Fruit fly (Drosophila melanogaster) whole organism, embryonic: Measurements from ENCODE around the gene Cul5.

ENCODE experiments used
- Adf1 ChIP-seq: fragments of 200-800 bp; sonication (Bioruptor generic); IDR thresholded peaks from 2 replicates; pipeline ENCODE4 v1.3.6; 2022; ENCODE audit warnings: missing biosample characterization, missing genetic modification characterization
- CG10321 ChIP-seq: fragments of 200-800 bp; sonication (Bioruptor generic); IDR thresholded peaks from 2 replicates; pipeline ENCODE4 v1.3.6; 2022; ENCODE audit warnings: missing biosample characterization, missing genetic modification characterization
- CG10462 ChIP-seq: fragments of 200-800 bp; sonication (Bioruptor generic); optimal IDR thresholded peaks from 2 replicates; lab custom pipeline; 2016; ENCODE audit warnings: missing biosample characterization, missing genetic modification characterization
- CG11085 ChIP-seq: fragments of 200-800 bp; sonication (Bioruptor generic); IDR thresholded peaks from 2 replicates; pipeline ENCODE4 v1.3.6; 2022; ENCODE audit warnings: missing biosample characterization, missing genetic modification characterization
- CG12155 ChIP-seq: fragments of 200-800 bp; sonication (Bioruptor generic); optimal IDR thresholded peaks from 3 replicates; lab custom pipeline; 2016; ENCODE audit warnings: missing biosample characterization, missing genetic modification characterization
- CG13624 ChIP-seq: fragments of 200-800 bp; sonication (Bioruptor generic); optimal IDR thresholded peaks from 2 replicates; lab custom pipeline; 2016; ENCODE audit warnings: missing biosample characterization, missing genetic modification characterization
- CG14014 ChIP-seq: fragments of 200-800 bp; sonication (Bioruptor generic); IDR thresholded peaks from 2 replicates; pipeline ENCODE4 v1.3.6; 2022; ENCODE audit warnings: missing biosample characterization, missing genetic modification characterization
- CG1602 ChIP-seq: fragments of 200-800 bp; sonication (Bioruptor generic); optimal IDR thresholded peaks from 3 replicates; lab custom pipeline; 2016; ENCODE audit warnings: missing biosample characterization, missing genetic modification characterization
- CG16815 ChIP-seq: fragments of 200-800 bp; sonication (Bioruptor generic); optimal IDR thresholded peaks from 3 replicates; lab custom pipeline; 2017; ENCODE audit warnings: missing biosample characterization, mild to moderate bottlenecking, missing genetic modification characterization
- CG2202 ChIP-seq: fragments of 200-800 bp; sonication (Bioruptor generic); optimal IDR thresholded peaks from 2 replicates; lab custom pipeline; 2018; ENCODE audit warnings: missing biosample characterization, mild to moderate bottlenecking, missing genetic modification characterization
- CG2712 ChIP-seq: fragments of 200-800 bp; optimal IDR thresholded peaks from 3 replicates; lab custom pipeline; 2019; ENCODE audit warnings: missing biosample characterization, mild to moderate bottlenecking, missing genetic modification characterization, moderate library complexity
- CG6272 ChIP-seq: fragments of 200-800 bp; sonication (Bioruptor generic); IDR thresholded peaks from 2 replicates; pipeline ENCODE4 v1.3.6; 2022; ENCODE audit warnings: missing biosample characterization, missing genetic modification characterization
- CG7839 ChIP-seq: fragments of 200-800 bp; sonication (Bioruptor generic); optimal IDR thresholded peaks from 3 replicates; lab custom pipeline; 2018; ENCODE audit warnings: missing biosample characterization, mild to moderate bottlenecking, missing genetic modification characterization, moderate library complexity
- GATAe ChIP-seq: fragments of 200-800 bp; sonication (Bioruptor generic); conservative IDR thresholded peaks from 2 replicates; pipeline ENCODE4 v1.3.6; 2022; ENCODE audit warnings: missing biosample characterization, missing genetic modification characterization
- Meics ChIP-seq: fragments of 200-800 bp; sonication (Bioruptor generic); optimal IDR thresholded peaks from 2 replicates; lab custom pipeline; 2017; ENCODE audit warnings: missing biosample characterization, mild to moderate bottlenecking, missing genetic modification characterization
- NfI ChIP-seq: fragments of 200-800 bp; sonication (Bioruptor generic); optimal IDR thresholded peaks from 3 replicates; lab custom pipeline; 2018; ENCODE audit warnings: missing biosample characterization, mild to moderate bottlenecking, missing genetic modification characterization, moderate library complexity
- Oaz ChIP-seq: fragments of 200-800 bp; sonication (Bioruptor generic); IDR thresholded peaks from 2 replicates; pipeline ENCODE4 v1.3.6; 2022; ENCODE audit warnings: missing biosample characterization, missing genetic modification characterization
- Oli ChIP-seq: fragments of 200-800 bp; sonication (Bioruptor generic); optimal IDR thresholded peaks from 2 replicates; lab custom pipeline; 2018; ENCODE audit warnings: missing biosample characterization, mild to moderate bottlenecking, missing genetic modification characterization, moderate library complexity
- Opbp ChIP-seq: fragments of 200-800 bp; sonication (Bioruptor generic); IDR thresholded peaks from 3 replicates; pipeline ENCODE4 v1.3.6; 2022; ENCODE audit warnings: missing biosample characterization, missing genetic modification characterization; ENCODE audit not compliant: partially characterized antibody
- chif ChIP-seq, 2 experiments: fragments of 200-800 bp; sonication (Bioruptor generic); optimal IDR thresholded peaks; 3 replicates each; lab custom pipeline; 2016; ENCODE audit warnings: missing biosample characterization in 2 of 2, missing genetic modification characterization in 2 of 2
- chinmo ChIP-seq: fragments of 200-800 bp; sonication (Bioruptor generic); IDR thresholded peaks from 4 replicates; pipeline ENCODE4 v1.3.6; 2022; ENCODE audit warnings: missing biosample characterization, missing genetic modification characterization; ENCODE audit not compliant: partially characterized antibody
- chn ChIP-seq: fragments of 200-800 bp; sonication (Bioruptor generic); optimal IDR thresholded peaks from 2 replicates; lab custom pipeline; 2016; ENCODE audit warnings: missing biosample characterization, missing genetic modification characterization
- gfzf ChIP-seq: fragments of 200-800 bp; sonication (Bioruptor generic); optimal IDR thresholded peaks from 2 replicates; lab custom pipeline; 2016; ENCODE audit warnings: missing biosample characterization, mild to moderate bottlenecking, missing genetic modification characterization, moderate library complexity
- grn ChIP-seq: fragments of 200-800 bp; sonication (Bioruptor generic); optimal IDR thresholded peaks from 3 replicates; lab custom pipeline; 2017; ENCODE audit warnings: missing biosample characterization, missing genetic modification characterization
- ham ChIP-seq: fragments of 200-800 bp; sonication (Bioruptor generic); IDR thresholded peaks from 2 replicates; pipeline ENCODE4 v1.3.6; 2022; ENCODE audit warnings: missing biosample characterization, missing genetic modification characterization
- kni ChIP-seq: fragments of 200-800 bp; sonication (Bioruptor generic); optimal IDR thresholded peaks from 3 replicates; lab custom pipeline; 2017; ENCODE audit warnings: mild to moderate bottlenecking, missing biosample characterization, missing genetic modification reagents, missing genetic modification characterization
- knrl ChIP-seq: fragments of 200-800 bp; sonication (Bioruptor generic); IDR thresholded peaks from 3 replicates; pipeline ENCODE4 v1.3.6; 2022; ENCODE audit warnings: missing biosample characterization, missing genetic modification characterization; ENCODE audit not compliant: partially characterized antibody
- p53 ChIP-seq: fragments of 200-800 bp; sonication (Bioruptor generic); optimal IDR thresholded peaks from 2 replicates; lab custom pipeline; 2016; ENCODE audit warnings: missing biosample characterization, missing genetic modification characterization
- ranshi ChIP-seq: fragments of 200-800 bp; sonication (Bioruptor generic); IDR thresholded peaks from 2 replicates; pipeline ENCODE4 v1.3.6; 2022; ENCODE audit warnings: missing biosample characterization, missing genetic modification characterization
- sens ChIP-seq: fragments of 200-800 bp; sonication (Bioruptor generic); peaks from one replicate; lab custom pipeline; 2016; ENCODE audit warnings: missing biosample characterization, missing genetic modification characterization
- stc ChIP-seq: fragments of 200-800 bp; sonication (Bioruptor generic); IDR thresholded peaks from 2 replicates; pipeline ENCODE4 v1.3.6; 2022; ENCODE audit warnings: missing biosample characterization, missing genetic modification characterization
- wdn ChIP-seq: fragments of 200-800 bp; sonication (Bioruptor generic); IDR thresholded peaks from 2 replicates; pipeline ENCODE4 v1.3.6; 2022; ENCODE audit warnings: missing biosample characterization, missing genetic modification characterization
- z ChIP-seq: fragments of 200-800 bp; sonication (Bioruptor generic); IDR thresholded peaks from 3 replicates; pipeline ENCODE4 v1.3.6; 2022; ENCODE audit warnings: missing biosample characterization, missing genetic modification characterization

Gene Cul5

dm6 chr3R:29027122-29027521, 35.7 kb downstream of the Cul5 start, which contains the start of the genes eIF4E6 and CG1951 (continued):
- TF ChIP-seq CG2202 = no peak
- TF ChIP-seq gfzf = peak; percentile 21
- no peak for TF ChIP-seq NfI (GFP tag; lab: Kevin White, UChicago)
- no peak for TF ChIP-seq CG12155
- peak; percentile 98 for TF ChIP-seq Opbp (GFP tag; lab: Robert Waterston, UW)
- TF ChIP-seq GATAe (GFP tag; lab: Robert Waterston, UW) = no peak
- TF ChIP-seq CG10462 (GFP tag; lab: Kevin White, UChicago) = no peak
- no peak for TF ChIP-seq ham (GFP tag; lab: Robert Waterston, UW)
- no peak for TF ChIP-seq Oli (tag; lab: Kevin White, UChicago)
- TF ChIP-seq CG13624 = peak; percentile 0
- no peak for TF ChIP-seq CG16815 (GFP tag; lab: Kevin White, UChicago)

dm6 chr3R:29024671-29025070, 38.1 kb downstream of the Cul5 start, which contains the start of gene CG14518:
TSS of gene CG14518 (plus strand) at chr3R:29024971.
- TF ChIP-seq p53 (no peak), CG11085 (GFP tag; lab: Robert Waterston, UW) (no peak), knrl (GFP tag; lab: Robert Waterston, UW) (no peak), CG2712 (tag; lab: Kevin White, UChicago) (no peak), CG10321 (no peak), CG7839 (tag; lab: Kevin White, UChicago) (no peak), CG1602 (GFP tag; lab: Kevin White, UChicago) (no peak), chn (no peak), wdn (GFP tag; lab: Robert Waterston, UW) (no peak), stc (GFP tag; lab: Robert Waterston, UW) (no peak), grn (no peak), CG6272 (GFP tag; lab: Robert Waterston, UW) (no peak), ranshi (GFP tag; lab: Robert Waterston, UW) (no peak), kni (GFP tag; lab: Kevin White, UChicago) (no peak)
- TF ChIP-seq, all 482 proteins: peak for 0

- TF ChIP-seq Adf1 (GFP tag; lab: Robert Waterston, UW) = peak; percentile 85
- 0 out of 4 replicates have a peak, but pooled peaks have one; percentile 51 for TF ChIP-seq chinmo (GFP tag; lab: Robert Waterston, UW)
- 0 out of 3 replicates have a peak, but pooled peaks have one; percentile 11 for TF ChIP-seq z (GFP tag; lab: Robert Waterston, UW)
- no peak for TF ChIP-seq CG14014 (GFP tag; lab: Robert Waterston, UW)
- TF ChIP-seq Oaz = no peak
These were observed 42.4 kb downstream of the Cul5 start, which contains the start of gene wat for dm6 chr3R:29020366-29020765. TSS of gene wat (minus strand) at chr3R:29020406.

dm6 chr3R:29011144-29011543, 51.6 kb downstream of the Cul5 start:
- no peak for TF ChIP-seq Meics (GFP tag; lab: Kevin White, UChicago)
- TF ChIP-seq sens (GFP tag; lab: Kevin White, UChicago) = peak; percentile 32
- no peak for TF ChIP-seq chif (GFP tag; optimal IDR thresholded peaks at IDR 0.05; lab: Kevin White, UChicago)
